Worm (Caenorhabditis elegans) whole organism, L4 larva: Measurements from ENCODE around the gene Y5F2A.4.

Experiments
- D1046.2 ChIP-seq: fragments of 200-800 bp; sonication (Bioruptor generic); IDR thresholded peaks from 2 replicates; pipeline ENCODE4 v1.3.6; 2022; ENCODE audit warnings: missing genetic modification characterization, missing compliant biosample characterization
- F26F4.8 ChIP-seq: fragments of 200-800 bp; sonication (Bioruptor generic); conservative IDR thresholded peaks from 2 replicates; pipeline ENCODE4 v1.3.6; 2022; ENCODE audit warnings: missing genetic modification characterization, missing compliant biosample characterization
- T20F7.1 ChIP-seq: fragments of 200-800 bp; sonication (Bioruptor generic); optimal IDR thresholded peaks from 2 replicates; lab custom pipeline; 2018; ENCODE audit warnings: mild to moderate bottlenecking, missing genetic modification characterization, missing compliant biosample characterization
- T26A8.4 ChIP-seq: fragments of 200-800 bp; sonication (Bioruptor generic); IDR thresholded peaks from 2 replicates; pipeline ENCODE4 v1.3.6; 2022; ENCODE audit warnings: missing genetic modification characterization, missing compliant biosample characterization
- Y105C5A.15 ChIP-seq: fragments of 200-800 bp; sonication (Bioruptor generic); IDR thresholded peaks from 2 replicates; pipeline ENCODE4 v1.3.6; 2022; ENCODE audit warnings: missing genetic modification characterization, missing compliant biosample characterization
- Y48G9A.11 ChIP-seq: fragments of 200-800 bp; sonication (Bioruptor generic); IDR thresholded peaks from 2 replicates; pipeline ENCODE4 v1.3.6; 2022; ENCODE audit warnings: missing genetic modification reagents, missing genetic modification characterization, missing compliant biosample characterization
- Y5F2A.4 ChIP-seq: fragments of 200-800 bp; sonication (Bioruptor generic); optimal IDR thresholded peaks from 2 replicates; lab custom pipeline; 2018; ENCODE audit warnings: mild to moderate bottlenecking, missing genetic modification characterization, missing compliant biosample characterization
- Y75B8A.6 ChIP-seq: fragments of 200-800 bp; sonication (Bioruptor generic); IDR thresholded peaks from 2 replicates; pipeline ENCODE4 v1.3.6; 2022; ENCODE audit warnings: missing genetic modification reagents, missing genetic modification characterization, missing compliant biosample characterization
- ZK546.5 ChIP-seq, 2 experiments: sonication (generic microtip); optimal IDR thresholded peaks; 2 replicates each; lab custom pipeline; 2017; ENCODE audit warnings: missing biosample characterization in 2 of 2, missing genetic modification characterization in 2 of 2
- attf-4 ChIP-seq: sonication (generic microtip); optimal IDR thresholded peaks from 3 replicates; lab custom pipeline; 2017; ENCODE audit warnings: missing biosample characterization, missing genetic modification characterization
- ceh-32 ChIP-seq: sonication (generic microtip); optimal IDR thresholded peaks from 2 replicates; lab custom pipeline; 2016; ENCODE audit warnings: mild to moderate bottlenecking, missing genetic modification characterization, missing compliant biosample characterization; ENCODE audit not compliant: poor library complexity
- ceh-82 ChIP-seq: sonication (generic microtip); optimal IDR thresholded peaks from 2 replicates; lab custom pipeline; 2017; ENCODE audit warnings: missing biosample characterization, missing genetic modification characterization
- ctbp-1 ChIP-seq: fragments of 200-800 bp; sonication (Bioruptor generic); IDR thresholded peaks from 2 replicates; pipeline ENCODE4 v1.3.6; 2022; ENCODE audit warnings: missing genetic modification reagents, missing genetic modification characterization, missing compliant biosample characterization
- daf-12 ChIP-seq: fragments of 150-350 bp; optimal IDR thresholded peaks from 2 replicates; lab custom pipeline; 2014; ENCODE audit warnings: missing biosample characterization, missing genetic modification reagents, missing genetic modification characterization
- daf-16 ChIP-seq, 3 experiments: sonication (generic microtip); optimal IDR thresholded peaks; 2 replicates each; lab custom pipeline; 2016 to 2017; ENCODE audit warnings: missing genetic modification characterization in 3 of 3, missing genetic modification reagents in 3 of 3, mild to moderate bottlenecking in 2 of 3, missing compliant biosample characterization in 2 of 3, missing biosample characterization in 1 of 3, moderate library complexity in 1 of 3
- dmd-6 ChIP-seq: fragments of 200-800 bp; sonication (Bioruptor generic); IDR thresholded peaks from 2 replicates; pipeline ENCODE4 v1.3.6; 2022; ENCODE audit warnings: missing genetic modification reagents, missing genetic modification characterization, missing compliant biosample characterization
- dmd-9 ChIP-seq: fragments of 200-800 bp; sonication (Bioruptor generic); IDR thresholded peaks from 2 replicates; pipeline ENCODE4 v1.3.6; 2022; ENCODE audit warnings: missing genetic modification reagents, missing genetic modification characterization, missing compliant biosample characterization
- dpl-1 ChIP-seq: fragments of 150-350 bp; optimal IDR thresholded peaks from 2 replicates; lab custom pipeline; 2014; ENCODE audit warnings: missing biosample characterization, missing genetic modification reagents, missing genetic modification characterization
- egl-43 ChIP-seq: fragments of 200-800 bp; sonication (Bioruptor generic); IDR thresholded peaks from 2 replicates; pipeline ENCODE4 v1.3.6; 2022; ENCODE audit warnings: missing genetic modification reagents, missing genetic modification characterization, missing compliant biosample characterization
- gei-8 ChIP-seq: fragments of 200-800 bp; sonication (Bioruptor generic); optimal IDR thresholded peaks from 2 replicates; lab custom pipeline; 2018; ENCODE audit warnings: mild to moderate bottlenecking, missing genetic modification characterization, missing compliant biosample characterization
- hlh-11 ChIP-seq: fragments of 200-800 bp; sonication (Bioruptor generic); optimal IDR thresholded peaks from 2 replicates; lab custom pipeline; 2018; ENCODE audit warnings: mild to moderate bottlenecking, missing genetic modification characterization, missing compliant biosample characterization
- hlh-30 ChIP-seq: sonication (generic microtip); optimal IDR thresholded peaks from 2 replicates; lab custom pipeline; 2017; ENCODE audit warnings: antibody characterized with exemption, mild to moderate bottlenecking, missing genetic modification characterization, missing compliant biosample characterization; ENCODE audit not compliant: insufficient read depth
- lim-7 ChIP-seq: fragments of 200-800 bp; sonication (Bioruptor generic); IDR thresholded peaks from 2 replicates; pipeline ENCODE4 v1.3.6; 2022; ENCODE audit warnings: missing genetic modification characterization, missing compliant biosample characterization
- lin-15B ChIP-seq: fragments of 150-350 bp; sonication (generic microtip); optimal IDR thresholded peaks from 3 replicates; lab custom pipeline; 2014; ENCODE audit warnings: missing biosample characterization, missing genetic modification characterization
- lin-38 ChIP-seq: fragments of 200-800 bp; sonication (Bioruptor generic); IDR thresholded peaks from 2 replicates; pipeline ENCODE4 v1.3.6; 2022; ENCODE audit warnings: missing genetic modification reagents, missing genetic modification characterization, missing compliant biosample characterization
- lsy-2 ChIP-seq, 2 experiments: fragments of 150-350 bp in 1 of 2; sonication (generic microtip) in 1 of 2; optimal IDR thresholded peaks; 2 replicates each; lab custom pipeline; 2014 to 2017; ENCODE audit warnings: missing biosample characterization in 2 of 2, missing genetic modification characterization in 2 of 2
- mep-1 ChIP-seq: fragments of 150-350 bp; sonication (generic microtip); optimal IDR thresholded peaks from 3 replicates; lab custom pipeline; 2014; ENCODE audit warnings: missing biosample characterization, missing genetic modification characterization
- nhr-102 ChIP-seq: sonication (generic microtip); optimal IDR thresholded peaks from 2 replicates; lab custom pipeline; 2016; ENCODE audit warnings: mild to moderate bottlenecking, missing genetic modification characterization, moderate library complexity, missing compliant biosample characterization
- nhr-11 ChIP-seq: fragments of 150-350 bp; optimal IDR thresholded peaks from 2 replicates; lab custom pipeline; 2014; ENCODE audit warnings: missing biosample characterization, missing genetic modification characterization
- nhr-111 ChIP-seq: fragments of 200-800 bp; sonication (Bioruptor generic); optimal IDR thresholded peaks from 2 replicates; lab custom pipeline; 2018; ENCODE audit warnings: mild to moderate bottlenecking, missing genetic modification characterization, missing compliant biosample characterization
- nhr-25 ChIP-seq: sonication (generic microtip); optimal IDR thresholded peaks from 2 replicates; lab custom pipeline; 2017; ENCODE audit warnings: missing genetic modification characterization, mild to moderate bottlenecking, missing compliant biosample characterization, antibody characterized with exemption, moderate library complexity, borderline replicate concordance; ENCODE audit not compliant: insufficient read depth
- nhr-6 ChIP-seq: fragments of 150-350 bp; optimal IDR thresholded peaks from 2 replicates; lab custom pipeline; 2014; ENCODE audit warnings: missing biosample characterization, missing genetic modification characterization
- pqm-1 ChIP-seq: sonication (generic microtip); optimal IDR thresholded peaks from 2 replicates; lab custom pipeline; 2017; ENCODE audit warnings: missing biosample characterization, missing genetic modification characterization
- rbr-2 ChIP-seq: sonication (generic microtip); optimal IDR thresholded peaks from 2 replicates; lab custom pipeline; 2016; ENCODE audit warnings: missing genotype, missing genetic modification characterization, missing compliant biosample characterization
- skn-1 ChIP-seq: fragments of 150-350 bp; optimal IDR thresholded peaks from 2 replicates; lab custom pipeline; 2014; ENCODE audit warnings: missing biosample characterization, missing genetic modification characterization
- snpc-1.2 ChIP-seq: fragments of 200-800 bp; sonication (Bioruptor generic); IDR thresholded peaks from 2 replicates; pipeline ENCODE4 v1.3.6; 2022; ENCODE audit warnings: missing genetic modification reagents, missing genetic modification characterization, missing compliant biosample characterization
- spr-3 ChIP-seq: fragments of 200-800 bp; sonication (Bioruptor generic); optimal IDR thresholded peaks from 2 replicates; lab custom pipeline; 2018; ENCODE audit warnings: mild to moderate bottlenecking, missing genetic modification characterization, missing compliant biosample characterization
- tra-1 ChIP-seq: fragments of 200-800 bp; sonication (Bioruptor generic); IDR thresholded peaks from 2 replicates; pipeline ENCODE4 v1.3.6; 2022; ENCODE audit warnings: missing genetic modification reagents, missing genetic modification characterization, missing compliant biosample characterization
- unc-39 ChIP-seq: sonication (generic microtip); optimal IDR thresholded peaks from 2 replicates; lab custom pipeline; 2017; ENCODE audit warnings: missing biosample characterization, missing genetic modification characterization
- unc-62 ChIP-seq, 3 experiments: fragments of 150-350 bp in 1 of 3; sonication (generic microtip); optimal IDR thresholded peaks in 2 of 3; peaks in 1 of 3; 1 replicate in 1 of 3; 2 replicates in 2 of 3; lab custom pipeline; 2014 to 2017; ENCODE audit warnings: missing biosample characterization in 3 of 3, missing genetic modification characterization in 3 of 3, missing genetic modification reagents in 3 of 3, missing genotype in 1 of 3
- vab-7 ChIP-seq: fragments of 200-800 bp; sonication (Bioruptor generic); IDR thresholded peaks from 2 replicates; pipeline ENCODE4 v1.3.6; 2022; ENCODE audit warnings: missing genetic modification reagents, missing genetic modification characterization, missing compliant biosample characterization
- zag-1 ChIP-seq: fragments of 150-350 bp; optimal IDR thresholded peaks from 2 replicates; lab custom pipeline; 2014; ENCODE audit warnings: missing biosample characterization, missing genetic modification characterization
- zfp-3 ChIP-seq: fragments of 200-800 bp; sonication (Bioruptor generic); conservative IDR thresholded peaks from 2 replicates; pipeline ENCODE4 v1.3.6; 2022; ENCODE audit warnings: missing genetic modification reagents, missing genetic modification characterization, missing compliant biosample characterization
- zip-11 ChIP-seq: fragments of 200-800 bp; sonication (Bioruptor generic); IDR thresholded peaks from 2 replicates; pipeline ENCODE4 v1.3.6; 2022; ENCODE audit warnings: missing genetic modification characterization, missing compliant biosample characterization
- ztf-11 ChIP-seq: fragments of 150-350 bp; optimal IDR thresholded peaks from 2 replicates; lab custom pipeline; 2014; ENCODE audit warnings: missing biosample characterization, missing genetic modification characterization

The Y5F2A.4 gene

DNA sequence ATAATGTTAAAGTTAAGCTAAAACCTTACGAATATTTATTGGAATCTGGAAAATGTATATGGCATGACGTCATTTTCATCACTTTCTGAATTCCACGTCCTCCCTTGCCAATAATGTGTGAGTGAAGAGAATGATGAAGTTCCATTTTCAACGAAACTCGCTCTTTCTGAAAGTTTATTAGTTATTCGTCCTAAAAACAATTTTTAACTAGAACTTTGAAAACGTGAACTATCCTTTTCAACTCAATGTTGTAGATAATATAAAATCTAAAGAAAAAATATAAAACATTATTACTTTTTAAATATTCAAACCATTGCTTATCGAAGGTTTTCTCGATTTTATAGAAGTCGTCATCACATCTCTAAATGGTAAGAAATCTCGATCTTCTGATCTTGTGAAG, 11.1 kb upstream of the Y5F2A.4 start, which contains the start of gene M7.7:
Gene M7.7, plus strand, starts transcription at position 301 of the 400 bp plus-strand sequence.
- TF ChIP-seq hlh-11 (tag; lab: Kevin White, UChicago), result no peak
- no peak for TF ChIP-seq zip-11 (GFP tag; lab: Robert Waterston, UW)
- no peak for TF ChIP-seq Y75B8A.6 (GFP tag; lab: Robert Waterston, UW)
- no peak for TF ChIP-seq dmd-9 (GFP tag; lab: Robert Waterston, UW)
- TF ChIP-seq hlh-30 (tag; lab: Kevin White, UChicago), result no peak
- TF ChIP-seq ctbp-1 (GFP tag; lab: Robert Waterston, UW), result no peak
- TF ChIP-seq spr-3, result no peak
- no peak for TF ChIP-seq ceh-82 (tag; lab: Kevin White, UChicago)
- no peak for TF ChIP-seq T26A8.4 (GFP tag; lab: Robert Waterston, UW)
- TF ChIP-seq vab-7, result no peak
- no peak for TF ChIP-seq dmd-6
- TF ChIP-seq D1046.2 (GFP tag; lab: Robert Waterston, UW), result no peak
- TF ChIP-seq lsy-2 (tag; optimal IDR thresholded peaks at IDR 0.05; lab: Kevin White, UChicago), result no peak
- no peak for TF ChIP-seq lim-7 (GFP tag; lab: Robert Waterston, UW)
- TF ChIP-seq T20F7.1 (GFP tag; lab: Kevin White, UChicago), result no peak
- no peak for TF ChIP-seq Y48G9A.11 (GFP tag; lab: Robert Waterston, UW)
- no peak for TF ChIP-seq ceh-32 (tag; lab: Kevin White, UChicago)
- no peak for TF ChIP-seq ZK546.5 (tag; optimal IDR thresholded peaks at IDR 0.05; lab: Kevin White, UChicago)
- no peak for TF ChIP-seq lin-15B (tag; lab: Kevin White, UChicago)

DNA sequence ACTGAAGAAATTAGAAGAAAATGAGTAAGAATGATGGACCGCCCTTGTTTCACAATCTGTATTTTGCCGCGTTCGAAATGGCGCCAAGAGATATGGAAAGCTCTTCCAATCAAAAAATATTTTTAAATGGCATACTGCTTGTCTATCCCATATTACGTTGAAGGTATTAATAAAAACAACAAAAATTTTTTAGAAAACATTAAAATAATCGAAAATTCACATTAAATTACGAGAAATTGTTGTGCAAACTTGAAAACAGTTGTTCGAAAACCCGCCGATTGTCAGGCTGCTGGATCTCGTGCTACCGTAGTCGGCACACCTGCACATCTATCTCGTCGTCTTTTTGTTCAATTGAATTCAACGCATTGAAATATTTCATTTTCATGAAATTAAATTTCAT, 5.2 kb upstream of the Y5F2A.4 start, which contains the start of gene klc-1:
Gene klc-1, plus strand, starts transcription at position 127 of the 400 bp plus-strand sequence.
- peak in 1 of 2 experiments; percentile 56 for TF ChIP-seq lsy-2 (tag; optimal IDR thresholded peaks at IDR 0.05; lab: Kevin White, UChicago)
- TF ChIP-seq nhr-111 (GFP tag; lab: Kevin White, UChicago), result no peak
- 0 out of 2 replicates have a peak, but pooled peaks have one; percentile 21 for TF ChIP-seq lin-38 (GFP tag; lab: Robert Waterston, UW)

DNA sequence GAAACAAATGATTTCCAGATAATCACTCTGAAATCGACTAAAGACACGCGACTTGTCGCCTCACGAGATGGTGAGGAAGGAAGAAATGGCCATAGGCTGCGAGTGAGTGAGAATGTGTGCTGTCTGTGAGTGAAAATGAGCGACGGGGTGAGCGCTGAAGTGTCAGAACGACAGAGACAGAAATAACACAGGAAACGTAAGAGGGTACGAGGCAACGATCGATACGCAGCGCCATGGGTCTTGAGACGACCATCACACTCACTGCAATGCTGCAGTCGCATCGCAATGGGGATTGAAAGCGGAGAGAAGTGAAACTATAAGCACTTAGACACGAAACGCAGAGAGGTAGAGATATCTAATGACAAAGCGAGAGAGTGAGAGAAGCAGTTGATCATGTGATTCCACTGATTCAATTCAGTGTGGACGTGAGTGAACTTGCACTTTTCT, 4.4 kb upstream of the Y5F2A.4 start:
- no peak for TF ChIP-seq ztf-11
- peak; percentile 51 to 71 for TF ChIP-seq daf-16 (GFP tag; optimal IDR thresholded peaks at IDR 0.05; lab: Kevin White, UChicago)
- peak; percentile 74 for TF ChIP-seq daf-16 (tag; optimal IDR thresholded peaks at IDR 0.05; lab: Kevin White, UChicago)
- TF ChIP-seq Y5F2A.4 (GFP tag; lab: Kevin White, UChicago), result no peak
- TF ChIP-seq mep-1, result peak; percentile 96
- TF ChIP-seq zfp-3 (GFP tag; lab: Robert Waterston, UW), result 0 out of 2 replicates have a peak, but pooled peaks have one; percentile 23
- peak; percentile 83 for TF ChIP-seq gei-8 (GFP tag; lab: Kevin White, UChicago)
- TF ChIP-seq unc-62 (GFP tag; optimal IDR thresholded peaks at IDR 0.05 in 1 of 2; lab: Kevin White, UChicago), result peak; percentile 21 to 100
- TF ChIP-seq unc-62 (tag; optimal IDR thresholded peaks at IDR 0.05; lab: Kevin White, UChicago), result no peak
- peak; percentile 86 for TF ChIP-seq nhr-102 (tag; lab: Kevin White, UChicago)
- TF ChIP-seq attf-4 (tag; lab: Kevin White, UChicago), result no peak
- peak; percentile 86 for TF ChIP-seq ctbp-1 (GFP tag; lab: Robert Waterston, UW)
- no peak for TF ChIP-seq D1046.2 (GFP tag; lab: Robert Waterston, UW)
- TF ChIP-seq Y48G9A.11 (GFP tag; lab: Robert Waterston, UW), result no peak
- TF ChIP-seq nhr-11 (tag; lab: Kevin White, UChicago), result peak; percentile 96
- peak; percentile 91 for TF ChIP-seq egl-43 (GFP tag; lab: Robert Waterston, UW)
- TF ChIP-seq rbr-2, result peak; percentile 96
- peak; percentile 74 for TF ChIP-seq zag-1 (tag; lab: Kevin White, UChicago)
- TF ChIP-seq snpc-1.2 (GFP tag; lab: Robert Waterston, UW), result peak; percentile 38; the same call in 1 of the 2 replicates
- TF ChIP-seq daf-12 (tag; lab: Kevin White, UChicago), result peak; percentile 13
- peak; percentile 76 for TF ChIP-seq tra-1
- peak; percentile 3 for TF ChIP-seq pqm-1 (tag; lab: Kevin White, UChicago)
- peak; percentile 48 for TF ChIP-seq unc-39 (tag; lab: Kevin White, UChicago)
- no peak for TF ChIP-seq nhr-111 (GFP tag; lab: Kevin White, UChicago)
- no peak for TF ChIP-seq F26F4.8 (GFP tag; lab: Robert Waterston, UW)
- TF ChIP-seq skn-1 (tag; lab: Kevin White, UChicago), result peak; percentile 66
- TF ChIP-seq nhr-6 (tag; lab: Kevin White, UChicago), result peak; percentile 93
- TF ChIP-seq dpl-1 (GFP tag; lab: Kevin White, UChicago), result peak; percentile 65
- peak; percentile 92 for TF ChIP-seq nhr-25
- no peak for TF ChIP-seq Y105C5A.15 (GFP tag; lab: Robert Waterston, UW)
- TF ChIP-seq zip-11 (GFP tag; lab: Robert Waterston, UW), result no peak
